Worm (Caenorhabditis elegans) whole organism, L4/young adult: ENCODE results near the gene sgn-1.

Experiments
- W03F9.2 ChIP-seq: fragments of 150-350 bp; optimal IDR thresholded peaks from 2 replicates; lab custom pipeline; 2014; ENCODE audit warnings: missing biosample characterization, missing genetic modification characterization
- him-1 ChIP-seq: sonication (generic microtip); optimal IDR thresholded peaks from 2 replicates; lab custom pipeline; 2016; ENCODE audit warnings: missing genotype, missing genetic modification reagents, missing genetic modification characterization, missing compliant biosample characterization

ce11 chrII:8737456-8737855 lies 46.0 kb downstream of the sgn-1 start, which contains the start of gene idpb-4:
- no peak for TF ChIP-seq W03F9.2 (tag; lab: Kevin White, UChicago)
- no peak for TF ChIP-seq him-1 (tag; lab: Kevin White, UChicago)
